Worm (Caenorhabditis elegans) whole organism, L4 larva: Measurements from ENCODE around the gene dhs-7.

Experiments
- T26A8.4 ChIP-seq: fragments of 200-800 bp; sonication (Bioruptor generic); IDR thresholded peaks from 2 replicates; pipeline ENCODE4 v1.3.6; 2022; ENCODE audit warnings: missing genetic modification characterization, missing compliant biosample characterization
- ZK546.5 ChIP-seq, 2 experiments: sonication (generic microtip); optimal IDR thresholded peaks; 2 replicates each; lab custom pipeline; 2017; ENCODE audit warnings: missing biosample characterization in 2 of 2, missing genetic modification characterization in 2 of 2
- aha-1 ChIP-seq: fragments of 150-350 bp; peaks from one replicate; lab custom pipeline; 2014; ENCODE audit warnings: missing biosample characterization, missing genetic modification characterization
- ama-1 ChIP-seq: fragments of 150-350 bp; optimal IDR thresholded peaks from 2 replicates; lab custom pipeline; 2014; ENCODE audit warnings: inconsistent platforms, mixed read lengths
- arid-1 ChIP-seq: fragments of 200-800 bp; sonication (Bioruptor generic); conservative IDR thresholded peaks from 2 replicates; pipeline ENCODE4 v1.3.6; 2022; ENCODE audit warnings: missing genetic modification reagents, missing genetic modification characterization, missing compliant biosample characterization
- ces-1 ChIP-seq: fragments of 150-350 bp; sonication (generic microtip); optimal IDR thresholded peaks from 4 replicates; lab custom pipeline; 2014; ENCODE audit warnings: missing biosample characterization, missing genetic modification reagents, missing genetic modification characterization
- daf-16 ChIP-seq, 3 experiments: sonication (generic microtip); optimal IDR thresholded peaks; 2 replicates each; lab custom pipeline; 2016 to 2017; ENCODE audit warnings: missing genetic modification characterization in 3 of 3, missing genetic modification reagents in 3 of 3, mild to moderate bottlenecking in 2 of 3, missing compliant biosample characterization in 2 of 3, missing biosample characterization in 1 of 3, moderate library complexity in 1 of 3
- daf-8 ChIP-seq: fragments of 200-800 bp; sonication (Bioruptor generic); IDR thresholded peaks from 2 replicates; pipeline ENCODE4 v1.3.6; 2022; ENCODE audit warnings: missing genetic modification characterization, missing compliant biosample characterization
- dmd-6 ChIP-seq: fragments of 200-800 bp; sonication (Bioruptor generic); IDR thresholded peaks from 2 replicates; pipeline ENCODE4 v1.3.6; 2022; ENCODE audit warnings: missing genetic modification reagents, missing genetic modification characterization, missing compliant biosample characterization
- dpl-1 ChIP-seq: fragments of 150-350 bp; optimal IDR thresholded peaks from 2 replicates; lab custom pipeline; 2014; ENCODE audit warnings: missing biosample characterization, missing genetic modification reagents, missing genetic modification characterization
- hlh-11 ChIP-seq: fragments of 200-800 bp; sonication (Bioruptor generic); optimal IDR thresholded peaks from 2 replicates; lab custom pipeline; 2018; ENCODE audit warnings: mild to moderate bottlenecking, missing genetic modification characterization, missing compliant biosample characterization
- hmg-1.1 ChIP-seq: fragments of 200-800 bp; sonication (Bioruptor generic); IDR thresholded peaks from 2 replicates; pipeline ENCODE4 v1.3.6; 2022; ENCODE audit warnings: missing genetic modification reagents, missing genetic modification characterization, missing compliant biosample characterization
- jun-1 ChIP-seq: fragments of 150-350 bp; optimal IDR thresholded peaks from 2 replicates; lab custom pipeline; 2014; ENCODE audit warnings: missing biosample characterization, missing genetic modification reagents, missing genetic modification characterization
- lin-15B ChIP-seq: fragments of 150-350 bp; sonication (generic microtip); optimal IDR thresholded peaks from 3 replicates; lab custom pipeline; 2014; ENCODE audit warnings: missing biosample characterization, missing genetic modification characterization
- lin-29 ChIP-seq: fragments of 200-800 bp; sonication (Bioruptor generic); IDR thresholded peaks from 2 replicates; pipeline ENCODE4 v1.3.6; 2022; ENCODE audit warnings: missing genetic modification reagents, missing genetic modification characterization, missing compliant biosample characterization
- lin-38 ChIP-seq: fragments of 200-800 bp; sonication (Bioruptor generic); IDR thresholded peaks from 2 replicates; pipeline ENCODE4 v1.3.6; 2022; ENCODE audit warnings: missing genetic modification reagents, missing genetic modification characterization, missing compliant biosample characterization
- lin-39 ChIP-seq: fragments of 150-350 bp; optimal IDR thresholded peaks from 2 replicates; lab custom pipeline; 2014; ENCODE audit warnings: missing biosample characterization, missing genetic modification reagents, missing genetic modification characterization
- lsy-2 ChIP-seq, 2 experiments: fragments of 150-350 bp in 1 of 2; sonication (generic microtip) in 1 of 2; optimal IDR thresholded peaks; 2 replicates each; lab custom pipeline; 2014 to 2017; ENCODE audit warnings: missing biosample characterization in 2 of 2, missing genetic modification characterization in 2 of 2
- madf-9 ChIP-seq: fragments of 200-800 bp; sonication (Bioruptor generic); conservative IDR thresholded peaks from 2 replicates; pipeline ENCODE4 v1.3.6; 2022; ENCODE audit warnings: missing genetic modification reagents, missing genetic modification characterization, missing compliant biosample characterization
- mdl-1 ChIP-seq, 2 experiments: fragments of 150-350 bp in 1 of 2; sonication (generic microtip) in 1 of 2; optimal IDR thresholded peaks; 2 replicates each; lab custom pipeline; 2014 to 2017; ENCODE audit warnings: missing biosample characterization in 2 of 2, missing genetic modification characterization in 2 of 2
- mep-1 ChIP-seq: fragments of 150-350 bp; sonication (generic microtip); optimal IDR thresholded peaks from 3 replicates; lab custom pipeline; 2014; ENCODE audit warnings: missing biosample characterization, missing genetic modification characterization
- nhr-25 ChIP-seq: sonication (generic microtip); optimal IDR thresholded peaks from 2 replicates; lab custom pipeline; 2017; ENCODE audit warnings: missing genetic modification characterization, mild to moderate bottlenecking, missing compliant biosample characterization, antibody characterized with exemption, moderate library complexity, borderline replicate concordance; ENCODE audit not compliant: insufficient read depth
- nhr-28 ChIP-seq: fragments of 150-350 bp; optimal IDR thresholded peaks from 2 replicates; lab custom pipeline; 2014; ENCODE audit warnings: missing biosample characterization, missing genetic modification characterization
- nhr-42 ChIP-seq: fragments of 200-800 bp; sonication (Bioruptor generic); IDR thresholded peaks from 2 replicates; pipeline ENCODE4 v1.3.6; 2022; ENCODE audit warnings: missing genetic modification characterization, missing compliant biosample characterization
- nhr-48 ChIP-seq: sonication (generic microtip); optimal IDR thresholded peaks from 2 replicates; lab custom pipeline; 2016; ENCODE audit warnings: mild to moderate bottlenecking, missing genetic modification characterization, missing compliant biosample characterization
- nhr-76 ChIP-seq: fragments of 150-350 bp; optimal IDR thresholded peaks from 2 replicates; lab custom pipeline; 2014; ENCODE audit warnings: missing biosample characterization, missing genetic modification characterization
- pha-4 ChIP-seq, 2 experiments: fragments of 150-350 bp in 1 of 2; fragments of 200-800 bp in 1 of 2; sonication (Bioruptor generic) in 1 of 2; IDR thresholded peaks in 1 of 2; optimal IDR thresholded peaks in 1 of 2; 2 replicates each; pipeline versions ENCODE4 v1.3.6 to Lab custom; 2014 to 2022; ENCODE audit warnings: missing genetic modification characterization in 2 of 2, missing genetic modification reagents in 2 of 2, missing biosample characterization in 1 of 2, missing compliant biosample characterization in 1 of 2
- php-3 ChIP-seq: fragments of 200-800 bp; sonication (Bioruptor generic); IDR thresholded peaks from 2 replicates; pipeline ENCODE4 v1.3.6; 2022; ENCODE audit warnings: missing genetic modification reagents, missing genetic modification characterization, missing compliant biosample characterization
- pqm-1 ChIP-seq: sonication (generic microtip); optimal IDR thresholded peaks from 2 replicates; lab custom pipeline; 2017; ENCODE audit warnings: missing biosample characterization, missing genetic modification characterization
- spr-1 ChIP-seq: sonication (generic microtip); optimal IDR thresholded peaks from 2 replicates; lab custom pipeline; 2016; ENCODE audit warnings: mild to moderate bottlenecking, missing genetic modification characterization, missing compliant biosample characterization
- unc-39 ChIP-seq: sonication (generic microtip); optimal IDR thresholded peaks from 2 replicates; lab custom pipeline; 2017; ENCODE audit warnings: missing biosample characterization, missing genetic modification characterization
- zfp-3 ChIP-seq: fragments of 200-800 bp; sonication (Bioruptor generic); conservative IDR thresholded peaks from 2 replicates; pipeline ENCODE4 v1.3.6; 2022; ENCODE audit warnings: missing genetic modification reagents, missing genetic modification characterization, missing compliant biosample characterization

Gene dhs-7

ce11 chrII:7233274-7233673 lies 25.0 kb upstream of the dhs-7 start:
- TF ChIP-seq jun-1 (tag; lab: Kevin White, UChicago) (no peak), nhr-76 (tag; lab: Kevin White, UChicago) (no peak), unc-39 (no peak), dpl-1 (GFP tag; lab: Kevin White, UChicago) (no peak), madf-9 (GFP tag; lab: Robert Waterston, UW) (no peak), spr-1 (tag; lab: Kevin White, UChicago) (no peak), nhr-28 (tag; lab: Kevin White, UChicago) (peak; percentile 66), php-3 (GFP tag; lab: Robert Waterston, UW) (peak; percentile 77), dmd-6 (GFP tag; lab: Robert Waterston, UW) (peak; percentile 55; the same call in 1 of the 2 replicates), pqm-1 (peak; percentile 54), lsy-2 (tag; optimal IDR thresholded peaks at IDR 0.05; lab: Kevin White, UChicago) (no peak)

- TF ChIP-seq ZK546.5 (tag; optimal IDR thresholded peaks at IDR 0.05; lab: Kevin White, UChicago) = no peak
- no peak for TF ChIP-seq daf-16 (GFP tag; optimal IDR thresholded peaks at IDR 0.05; lab: Kevin White, UChicago)
- peak; percentile 46 for TF ChIP-seq daf-16 (tag; optimal IDR thresholded peaks at IDR 0.05; lab: Kevin White, UChicago)
- peak; percentile 19 for TF ChIP-seq aha-1
- TF ChIP-seq jun-1 (tag; lab: Kevin White, UChicago) = no peak
- TF ChIP-seq php-3 (GFP tag; lab: Robert Waterston, UW) = peak; percentile 90
- peak; percentile 10 for TF ChIP-seq nhr-48 (tag; lab: Kevin White, UChicago)
- peak; percentile 26 for TF ChIP-seq hlh-11
- TF ChIP-seq pqm-1 = peak; percentile 74
- no peak for TF ChIP-seq nhr-42 (GFP tag; lab: Robert Waterston, UW)
- TF ChIP-seq dmd-6 (GFP tag; lab: Robert Waterston, UW) = peak; percentile 68
- peak; percentile 65 for TF ChIP-seq nhr-28 (tag; lab: Kevin White, UChicago)
Measured at ce11 chrII:7232517-7232916, 24.3 kb upstream of the dhs-7 start, which contains the start of gene ctsa-3.1. Gene ctsa-3.1 (plus strand): TSS chrII:7232853.

ce11 chrII:7231951-7232350 lies 23.7 kb upstream of the dhs-7 start:
- TF ChIP-seq pha-4 (GFP tag; IDR thresholded peaks at IDR 0.05; lab: Robert Waterston, UW) (no peak), pha-4 (tag; optimal IDR thresholded peaks at IDR 0.05; lab: Kevin White, UChicago) (no peak), lin-38 (GFP tag; lab: Robert Waterston, UW) (0 out of 2 replicates have a peak, but pooled peaks have one; percentile 17), nhr-25 (tag; lab: Kevin White, UChicago) (no peak), ces-1 (no peak)

- TF ChIP-seq mdl-1 (tag; optimal IDR thresholded peaks at IDR 0.05; lab: Kevin White, UChicago) = peak in 1 of 2 experiments; percentile 1
- peak; percentile 72; the same call in 1 of the 2 replicates for TF ChIP-seq T26A8.4 (GFP tag; lab: Robert Waterston, UW)
- TF ChIP-seq php-3 (GFP tag; lab: Robert Waterston, UW) = no peak
- peak in 1 of 2 experiments; percentile 9 for TF ChIP-seq lsy-2 (tag; optimal IDR thresholded peaks at IDR 0.05; lab: Kevin White, UChicago)
- no peak for TF ChIP-seq lin-15B (tag; lab: Kevin White, UChicago)
- TF ChIP-seq zfp-3 (GFP tag; lab: Robert Waterston, UW) = peak; percentile 62; the same call in 1 of the 2 replicates
- TF ChIP-seq lin-39 (tag; lab: Kevin White, UChicago) = no peak
- peak; percentile 5 for TF ChIP-seq mep-1 (tag; lab: Kevin White, UChicago)
- 0 out of 2 replicates have a peak, but pooled peaks have one; percentile 53 for TF ChIP-seq lin-29 (GFP tag; lab: Robert Waterston, UW)
- peak; percentile 40; the same call in 1 of the 2 replicates for TF ChIP-seq pha-4 (GFP tag; IDR thresholded peaks at IDR 0.05; lab: Robert Waterston, UW)
- no peak for TF ChIP-seq pha-4 (tag; optimal IDR thresholded peaks at IDR 0.05; lab: Kevin White, UChicago)
- TF ChIP-seq hmg-1.1 = no peak
Measured at ce11 chrII:7230684-7231083, 22.4 kb upstream of the dhs-7 start.

ce11 chrII:7228646-7229200 lies 20.5 kb upstream of the dhs-7 start, which contains the start of gene F32A5.4:
Gene F32A5.4 (plus strand): TSS chrII:7229150.
- TF ChIP-seq ama-1 (lab: Kevin White, UChicago) = peak; percentile 73
- TF ChIP-seq hlh-11 = peak; percentile 25
- no peak for TF ChIP-seq daf-8
- TF ChIP-seq arid-1 (GFP tag; lab: Robert Waterston, UW) = 0 out of 2 replicates have a peak, but pooled peaks have one; percentile 16
